ENCODE assay signal across 2 fruit fly cellular contexts in the genomic region with DNA sequence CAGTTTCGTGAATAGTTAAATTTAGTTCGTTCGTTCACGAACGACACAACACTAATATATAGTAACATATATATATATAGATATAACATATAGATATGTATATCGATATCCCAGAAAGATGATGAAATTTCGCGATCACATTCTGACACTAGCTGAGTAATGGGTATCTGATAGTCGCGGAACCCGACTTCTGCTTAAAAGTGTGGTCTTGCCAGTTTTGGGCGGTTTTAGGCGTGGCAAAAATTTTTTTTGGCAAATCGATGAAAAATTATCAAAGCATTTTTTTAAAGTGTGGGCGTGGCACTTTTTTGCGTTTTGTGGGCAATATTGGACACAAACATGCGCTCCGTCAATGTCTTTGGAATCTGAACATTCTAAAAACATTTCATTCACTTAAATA.
TF ChIP-seq lines count a peak whose summit lies in the region.

No protein-coding gene starts in this region.

- no peak for TF ChIP-seq CTCF in whole organism, embryonic (GFP tag; optimal IDR thresholded peaks at IDR 0.05; lab: Kevin White, UChicago)

TF ChIP-seq in whole organism, embryonic, 481 proteins besides CTCF, POLR2A, EP300 and RAD21:
- TF ChIP-seq nerfin-1 (tag; optimal IDR thresholded peaks at IDR 0.05; lab: Kevin White, UChicago) (no peak), Rx (GFP tag; IDR thresholded peaks at IDR 0.05; lab: Robert Waterston, UW) (no peak), z (GFP tag; IDR thresholded peaks at IDR 0.05; lab: Robert Waterston, UW) (no peak), knrl (GFP tag; IDR thresholded peaks at IDR 0.05; lab: Robert Waterston, UW; ENCODE audit: partially characterized antibody) (no peak), CG6791 (GFP tag; IDR thresholded peaks at IDR 0.05; lab: Robert Waterston, UW; ENCODE audit: partially characterized antibody) (peak; percentile 67; the same call in 1 of the 3 replicates), inv (GFP tag; IDR thresholded peaks at IDR 0.05; lab: Robert Waterston, UW; ENCODE audit: partially characterized antibody) (0 out of 2 replicates have a peak, but pooled peaks have one; percentile 10), da (GFP tag; optimal IDR thresholded peaks at IDR 0.05; lab: Kevin White, UChicago) (no peak), HLH4C (GFP tag; IDR thresholded peaks at IDR 0.05; lab: Robert Waterston, UW; ENCODE audit: partially characterized antibody) (peak; percentile 69), Bgb (GFP tag; IDR thresholded peaks at IDR 0.05; lab: Robert Waterston, UW; ENCODE audit: partially characterized antibody) (peak; percentile 26; the same call in 1 of the 2 replicates), CG18476 (GFP tag; optimal IDR thresholded peaks at IDR 0.05; lab: Kevin White, UChicago) (no peak), btn (GFP tag; optimal IDR thresholded peaks at IDR 0.05; lab: Kevin White, UChicago) (no peak), CG16813 (GFP tag; IDR thresholded peaks at IDR 0.05; lab: Robert Waterston, UW; ENCODE audit: partially characterized antibody) (peak; percentile 62), CG14860 (GFP tag; IDR thresholded peaks at IDR 0.05; lab: Robert Waterston, UW; ENCODE audit: partially characterized antibody) (peak; percentile 51), Asciz (GFP tag; optimal IDR thresholded peaks at IDR 0.05; lab: Kevin White, UChicago) (no peak), Dbx (GFP tag; IDR thresholded peaks at IDR 0.05; lab: Robert Waterston, UW) (no peak), CG17802 (tag; optimal IDR thresholded peaks at IDR 0.05; lab: Kevin White, UChicago) (no peak)

TF ChIP-seq in whole organism, wandering third instar larva, 38 proteins besides CTCF, POLR2A, EP300 and RAD21:
- TF ChIP-seq woc (GFP tag; optimal IDR thresholded peaks at IDR 0.05; lab: Kevin White, UChicago) (no peak), Dfd (GFP tag; optimal IDR thresholded peaks at IDR 0.05; lab: Kevin White, UChicago) (peak; percentile 40), h (GFP tag; optimal IDR thresholded peaks at IDR 0.05; lab: Kevin White, UChicago) (no peak), Mio (GFP tag; optimal IDR thresholded peaks at IDR 0.05; lab: Kevin White, UChicago) (no peak)

Comparison
In these comparisons a context has a peak if more than half of its experiments do, and no peak if none do; other contexts are left out.
1. Of the 10 proteins assayed by ChIP-seq in both whole organism, embryonic and whole organism, wandering third instar larva: peak only in whole organism, embryonic: none; only in whole organism, wandering third instar larva: Dfd; in both: none; in neither: 9.